Fruit fly (Drosophila melanogaster) whole organism, embryonic: ENCODE results near the gene Rilpl.

Experiments used
- Adf1 ChIP-seq: fragments of 200-800 bp; sonication (Bioruptor generic); IDR thresholded peaks from 2 replicates; pipeline ENCODE4 v1.3.6; 2022; ENCODE audit warnings: missing biosample characterization, missing genetic modification characterization
- Atf3 ChIP-seq: fragments of 200-800 bp; sonication (Bioruptor generic); optimal IDR thresholded peaks from 3 replicates; lab custom pipeline; 2016; ENCODE audit warnings: missing biosample characterization, missing genetic modification characterization
- Bdp1 ChIP-seq: fragments of 200-800 bp; sonication (Bioruptor generic); optimal IDR thresholded peaks from 3 replicates; lab custom pipeline; 2016; ENCODE audit warnings: missing biosample characterization, missing genetic modification characterization
- CG10147 ChIP-seq: fragments of 200-800 bp; sonication (Bioruptor generic); optimal IDR thresholded peaks from 2 replicates; lab custom pipeline; 2019; ENCODE audit warnings: missing biosample characterization, mild to moderate bottlenecking, missing genetic modification characterization, moderate library complexity
- CG10431 ChIP-seq: fragments of 200-800 bp; sonication (Bioruptor generic); optimal IDR thresholded peaks from 3 replicates; lab custom pipeline; 2018; ENCODE audit warnings: missing biosample characterization, mild to moderate bottlenecking, missing genetic modification characterization
- CG10565 ChIP-seq: fragments of 200-800 bp; sonication (Bioruptor generic); optimal IDR thresholded peaks from 3 replicates; lab custom pipeline; 2016; ENCODE audit warnings: missing biosample characterization, mild to moderate bottlenecking, missing genetic modification characterization
- CG11504 ChIP-seq: fragments of 200-800 bp; sonication (Bioruptor generic); optimal IDR thresholded peaks from 3 replicates; lab custom pipeline; 2019; ENCODE audit warnings: missing biosample characterization, mild to moderate bottlenecking, missing genetic modification characterization, moderate library complexity
- CG11560 ChIP-seq: fragments of 200-800 bp; sonication (Bioruptor generic); IDR thresholded peaks from 3 replicates; pipeline ENCODE4 v1.3.6; 2022; ENCODE audit warnings: missing biosample characterization, missing genetic modification characterization
- CG11696 ChIP-seq: fragments of 200-800 bp; sonication (Bioruptor generic); IDR thresholded peaks from 2 replicates; pipeline ENCODE4 v1.3.6; 2022; ENCODE audit warnings: missing biosample characterization, missing genetic modification characterization
- CG12104 ChIP-seq: fragments of 200-800 bp; sonication (Bioruptor generic); optimal IDR thresholded peaks from 3 replicates; lab custom pipeline; 2016; ENCODE audit warnings: missing biosample characterization, missing genetic modification characterization
- CG13287 ChIP-seq: fragments of 200-800 bp; sonication (Bioruptor generic); IDR thresholded peaks from 2 replicates; pipeline ENCODE4 v1.3.6; 2022; ENCODE audit warnings: missing biosample characterization, missing genetic modification characterization; ENCODE audit not compliant: partially characterized antibody
- CG14710 ChIP-seq: fragments of 200-800 bp; sonication (Bioruptor generic); optimal IDR thresholded peaks from 3 replicates; lab custom pipeline; 2019; ENCODE audit warnings: missing biosample characterization, mild to moderate bottlenecking, missing genetic modification characterization, moderate library complexity
- CG1603 ChIP-seq: fragments of 200-800 bp; sonication (Bioruptor generic); optimal IDR thresholded peaks from 2 replicates; lab custom pipeline; 2019; ENCODE audit warnings: missing biosample characterization, mild to moderate bottlenecking, missing genetic modification characterization, moderate library complexity
- CG17802 ChIP-seq: fragments of 200-800 bp; sonication (Bioruptor generic); optimal IDR thresholded peaks from 2 replicates; lab custom pipeline; 2018; ENCODE audit warnings: missing biosample characterization, mild to moderate bottlenecking, missing genetic modification characterization, moderate library complexity
- CG1832 ChIP-seq: fragments of 200-800 bp; sonication (Bioruptor generic); optimal IDR thresholded peaks from 2 replicates; lab custom pipeline; 2017; ENCODE audit warnings: missing biosample characterization, mild to moderate bottlenecking, missing genetic modification characterization, inconsistent platforms
- CG18764 ChIP-seq: fragments of 200-800 bp; sonication (Bioruptor generic); optimal IDR thresholded peaks from 3 replicates; lab custom pipeline; 2016; ENCODE audit warnings: missing biosample characterization, missing genetic modification characterization
- CG3163 ChIP-seq: fragments of 200-800 bp; sonication (Bioruptor generic); optimal IDR thresholded peaks from 3 replicates; lab custom pipeline; 2016; ENCODE audit warnings: missing biosample characterization, missing genetic modification characterization
- CG3281 ChIP-seq: fragments of 200-800 bp; sonication (Bioruptor generic); optimal IDR thresholded peaks from 3 replicates; lab custom pipeline; 2017; ENCODE audit warnings: missing biosample characterization, mild to moderate bottlenecking, missing genetic modification characterization
- CG4328 ChIP-seq: fragments of 200-800 bp; sonication (Bioruptor generic); optimal IDR thresholded peaks from 3 replicates; lab custom pipeline; 2017; ENCODE audit warnings: missing biosample characterization, missing genetic modification reagents, missing genetic modification characterization
- CG6791 ChIP-seq: fragments of 200-800 bp; sonication (Bioruptor generic); IDR thresholded peaks from 3 replicates; pipeline ENCODE4 v1.3.6; 2022; ENCODE audit warnings: missing biosample characterization, missing genetic modification characterization; ENCODE audit not compliant: partially characterized antibody
- CG7357 ChIP-seq: fragments of 200-800 bp; sonication (Bioruptor generic); IDR thresholded peaks from 3 replicates; pipeline ENCODE4 v1.3.6; 2022; ENCODE audit warnings: missing biosample characterization, missing genetic modification characterization
- CG9932 ChIP-seq: fragments of 200-800 bp; sonication (Bioruptor generic); IDR thresholded peaks from 2 replicates; pipeline ENCODE4 v1.3.6; 2022; ENCODE audit warnings: missing biosample characterization, missing genetic modification characterization
- CTCF ChIP-seq: fragments of 200-800 bp; sonication (Bioruptor generic); optimal IDR thresholded peaks from 2 replicates; lab custom pipeline; 2017; ENCODE audit warnings: missing biosample characterization, mild to moderate bottlenecking, missing genetic modification characterization, moderate library complexity
- Camta ChIP-seq: fragments of 200-800 bp; sonication (Bioruptor generic); optimal IDR thresholded peaks from 2 replicates; lab custom pipeline; 2016; ENCODE audit warnings: missing biosample characterization, missing genetic modification characterization
- D19B ChIP-seq: fragments of 200-800 bp; sonication (Bioruptor generic); optimal IDR thresholded peaks from 2 replicates; lab custom pipeline; 2017; ENCODE audit warnings: missing biosample characterization, mild to moderate bottlenecking, missing genetic modification characterization
- Dref ChIP-seq: fragments of 200-800 bp; sonication (Bioruptor generic); IDR thresholded peaks from 2 replicates; pipeline ENCODE4 v1.3.6; 2022; ENCODE audit warnings: missing biosample characterization, missing genetic modification characterization
- Fer3 ChIP-seq: fragments of 200-800 bp; sonication (Bioruptor generic); optimal IDR thresholded peaks from 2 replicates; lab custom pipeline; 2018; ENCODE audit warnings: missing biosample characterization, mild to moderate bottlenecking, missing genetic modification characterization, moderate library complexity
- Hey ChIP-seq: fragments of 200-800 bp; sonication (Bioruptor generic); optimal IDR thresholded peaks from 3 replicates; lab custom pipeline; 2018; ENCODE audit warnings: missing biosample characterization, mild to moderate bottlenecking, missing genetic modification characterization
- Kr ChIP-seq: fragments of 200-800 bp; sonication (Bioruptor generic); optimal IDR thresholded peaks from 2 replicates; lab custom pipeline; 2017; ENCODE audit warnings: missing biosample characterization, mild to moderate bottlenecking, missing genetic modification characterization
- Neu2 ChIP-seq: fragments of 200-800 bp; sonication (Bioruptor generic); optimal IDR thresholded peaks from 3 replicates; lab custom pipeline; 2016; ENCODE audit warnings: missing biosample characterization, missing genetic modification characterization, borderline replicate concordance
- Six4 ChIP-seq: fragments of 200-800 bp; sonication (Bioruptor generic); optimal IDR thresholded peaks from 2 replicates; lab custom pipeline; 2016; ENCODE audit warnings: missing biosample characterization, missing genetic modification characterization
- Ssrp ChIP-seq: fragments of 200-800 bp; sonication (Bioruptor generic); optimal IDR thresholded peaks from 2 replicates; lab custom pipeline; 2018; ENCODE audit warnings: missing biosample characterization, mild to moderate bottlenecking, missing genetic modification characterization, moderate library complexity
- Xbp1 ChIP-seq: fragments of 200-800 bp; sonication (Bioruptor generic); optimal IDR thresholded peaks from 3 replicates; lab custom pipeline; 2016; ENCODE audit warnings: missing biosample characterization, mild to moderate bottlenecking, missing genetic modification characterization
- ash1 ChIP-seq: fragments of 200-800 bp; sonication (Bioruptor generic); optimal IDR thresholded peaks from 2 replicates; lab custom pipeline; 2018; ENCODE audit warnings: missing biosample characterization, mild to moderate bottlenecking, missing genetic modification characterization
- ato ChIP-seq: fragments of 200-800 bp; sonication (Bioruptor generic); IDR thresholded peaks from 2 replicates; pipeline ENCODE4 v1.3.6; 2022; ENCODE audit warnings: missing biosample characterization, missing genetic modification characterization; ENCODE audit not compliant: partially characterized antibody
- croc ChIP-seq: fragments of 200-800 bp; sonication (Bioruptor generic); conservative IDR thresholded peaks from 3 replicates; pipeline ENCODE4 v1.3.6; 2022; ENCODE audit warnings: missing biosample characterization, missing genetic modification characterization
- fd96Cb ChIP-seq: fragments of 200-800 bp; sonication (Bioruptor generic); optimal IDR thresholded peaks from 2 replicates; lab custom pipeline; 2018; ENCODE audit warnings: missing biosample characterization, mild to moderate bottlenecking, missing genetic modification characterization, moderate library complexity
- ftz-f1 ChIP-seq: fragments of 200-800 bp; sonication (Bioruptor generic); optimal IDR thresholded peaks from 2 replicates; lab custom pipeline; 2016; ENCODE audit warnings: missing biosample characterization, missing genetic modification characterization
- gro ChIP-seq: fragments of 200-800 bp; sonication (Bioruptor generic); optimal IDR thresholded peaks from 2 replicates; lab custom pipeline; 2016; ENCODE audit warnings: missing biosample characterization, missing genetic modification characterization
- h ChIP-seq: fragments of >200 bp; optimal IDR thresholded peaks from 2 replicates; lab custom pipeline; 2017
- knrl ChIP-seq: fragments of 200-800 bp; sonication (Bioruptor generic); IDR thresholded peaks from 3 replicates; pipeline ENCODE4 v1.3.6; 2022; ENCODE audit warnings: missing biosample characterization, missing genetic modification characterization; ENCODE audit not compliant: partially characterized antibody
- lbe ChIP-seq: fragments of 200-800 bp; sonication (Bioruptor generic); optimal IDR thresholded peaks from 2 replicates; lab custom pipeline; 2016; ENCODE audit warnings: missing biosample characterization, mild to moderate bottlenecking, missing genetic modification characterization
- mirr ChIP-seq: fragments of 200-800 bp; sonication (Bioruptor generic); optimal IDR thresholded peaks from 3 replicates; lab custom pipeline; 2018; ENCODE audit warnings: missing biosample characterization, mild to moderate bottlenecking, missing genetic modification characterization
- pan ChIP-seq, 4 experiments: fragments of >200 bp in 3 of 4; fragments of 200-800 bp in 1 of 4; sonication (Bioruptor generic) in 1 of 4; optimal IDR thresholded peaks in 3 of 4; IDR thresholded peaks in 1 of 4; 2 replicates each; pipeline versions ENCODE4 v1.3.6 to Lab custom; 2017 to 2022; ENCODE audit warnings: missing biosample characterization in 2 of 4, missing genetic modification characterization in 2 of 4, mixed read lengths in 1 of 4
- repo ChIP-seq: fragments of 200-800 bp; sonication (Bioruptor generic); optimal IDR thresholded peaks from 2 replicates; lab custom pipeline; 2016; ENCODE audit warnings: missing biosample characterization, missing genetic modification characterization
- tll ChIP-seq, 2 experiments: fragments of 200-800 bp in 1 of 2; fragments of >200 bp in 1 of 2; sonication (Bioruptor generic) in 1 of 2; optimal IDR thresholded peaks; 2 replicates each; lab custom pipeline; 2017 to 2019; ENCODE audit warnings: missing biosample characterization in 2 of 2, missing genetic modification characterization in 2 of 2, mild to moderate bottlenecking in 1 of 2, moderate library complexity in 1 of 2
- toy ChIP-seq: fragments of 200-800 bp; sonication (Bioruptor generic); IDR thresholded peaks from 2 replicates; pipeline ENCODE4 v1.3.6; 2022; ENCODE audit warnings: missing biosample characterization, missing genetic modification characterization
- trem ChIP-seq: fragments of 200-800 bp; optimal IDR thresholded peaks from 3 replicates; lab custom pipeline; 2019; ENCODE audit warnings: missing biosample characterization, mild to moderate bottlenecking, missing genetic modification characterization, moderate library complexity
- ttk ChIP-seq: fragments of 200-800 bp; sonication (Bioruptor generic); IDR thresholded peaks from 2 replicates; pipeline ENCODE4 v2.1.2; 2022; ENCODE audit warnings: missing biosample characterization, missing genetic modification characterization
- unpg ChIP-seq: fragments of 200-800 bp; sonication (Bioruptor generic); optimal IDR thresholded peaks from 3 replicates; lab custom pipeline; 2018; ENCODE audit warnings: missing biosample characterization, mild to moderate bottlenecking, missing genetic modification characterization, moderate library complexity
- wek ChIP-seq: fragments of 200-800 bp; sonication (Bioruptor generic); optimal IDR thresholded peaks from 3 replicates; lab custom pipeline; 2018; ENCODE audit warnings: missing biosample characterization, mild to moderate bottlenecking, missing genetic modification characterization, moderate library complexity

Rilpl gene

DNA sequence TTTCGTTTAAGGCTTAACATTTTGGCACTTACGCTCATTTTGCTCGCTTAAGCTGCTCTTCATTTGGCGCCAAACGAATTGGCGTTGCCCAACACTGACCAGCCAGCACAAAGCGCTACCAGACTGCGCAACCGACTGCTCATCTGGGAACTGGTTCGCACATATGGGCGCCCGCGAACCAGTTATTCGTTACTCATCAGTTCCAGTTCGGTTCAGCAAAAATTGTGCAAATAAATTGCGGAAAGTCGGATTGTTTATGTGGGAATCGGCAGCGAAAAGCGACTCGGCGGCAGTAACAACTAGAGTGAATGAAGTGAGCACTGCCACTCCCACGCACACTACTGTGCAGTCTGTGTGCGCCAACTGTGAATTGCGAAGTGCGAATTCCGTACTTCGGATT is at the start of gene Rilpl (continued):
- no peak for TF ChIP-seq Ssrp (tag; lab: Kevin White, UChicago)
- peak; percentile 54; the same call in 1 of the 2 replicates for TF ChIP-seq CG9932 (GFP tag; lab: Robert Waterston, UW)
- peak; percentile 67 for TF ChIP-seq knrl (GFP tag; lab: Robert Waterston, UW)
- TF ChIP-seq Neu2 (GFP tag; lab: Kevin White, UChicago): no peak
- peak; percentile 62 for TF ChIP-seq CG13287 (GFP tag; lab: Robert Waterston, UW)
- TF ChIP-seq Kr (GFP tag; lab: Kevin White, UChicago): no peak
- TF ChIP-seq Fer3 (tag; lab: Kevin White, UChicago): no peak
- TF ChIP-seq ttk (GFP tag; lab: Robert Waterston, UW): no peak
- no peak for TF ChIP-seq toy (GFP tag; lab: Robert Waterston, UW)
- no peak for TF ChIP-seq mirr (GFP tag; lab: Kevin White, UChicago)
- TF ChIP-seq lbe (GFP tag; lab: Kevin White, UChicago): no peak
- no peak for TF ChIP-seq CG18764 (GFP tag; lab: Kevin White, UChicago)
- TF ChIP-seq D19B (GFP tag; lab: Kevin White, UChicago): no peak
- TF ChIP-seq CG7357 (GFP tag; lab: Robert Waterston, UW): no peak
- peak; percentile 39 for TF ChIP-seq gro (GFP tag; lab: Kevin White, UChicago)
- peak; percentile 42; the same call in 1 of the 2 replicates for TF ChIP-seq Dref (GFP tag; lab: Robert Waterston, UW)
- TF ChIP-seq CG1603 (tag; lab: Kevin White, UChicago): peak; percentile 66
- TF ChIP-seq CG11696 (GFP tag; lab: Robert Waterston, UW): no peak
- TF ChIP-seq tll (GFP tag; optimal IDR thresholded peaks at IDR 0.05; lab: Kevin White, UChicago): no peak
- no peak for TF ChIP-seq Bdp1 (GFP tag; lab: Kevin White, UChicago)
- TF ChIP-seq wek: no peak
- no peak for TF ChIP-seq CG10431
- peak; percentile 77 for TF ChIP-seq trem (tag; lab: Kevin White, UChicago)
- TF ChIP-seq Xbp1: peak; percentile 4
- TF ChIP-seq unpg: no peak
- no peak for TF ChIP-seq CG4328
- TF ChIP-seq ash1 (GFP tag; lab: Kevin White, UChicago): no peak
- TF ChIP-seq CG14710: peak; percentile 30
- TF ChIP-seq CG10147 (GFP tag; lab: Kevin White, UChicago): no peak
- no peak for TF ChIP-seq croc (GFP tag; lab: Robert Waterston, UW)
- no peak for TF ChIP-seq CG3163
- TF ChIP-seq CG12104 (GFP tag; lab: Kevin White, UChicago): no peak
- TF ChIP-seq CG6791 (GFP tag; lab: Robert Waterston, UW): 0 out of 3 replicates have a peak, but pooled peaks have one; percentile 28
- no peak for TF ChIP-seq Hey (tag; lab: Kevin White, UChicago)
- no peak for TF ChIP-seq CG11504 (tag; lab: Kevin White, UChicago)
- no peak for TF ChIP-seq ftz-f1 (GFP tag; lab: Kevin White, UChicago)
- no peak for TF ChIP-seq Camta (GFP tag; lab: Kevin White, UChicago)
- TF ChIP-seq CG17802: no peak
- TF ChIP-seq repo (GFP tag; lab: Kevin White, UChicago): peak; percentile 1
- TF ChIP-seq ato (GFP tag; lab: Robert Waterston, UW): no peak
- no peak for TF ChIP-seq pan (optimal IDR thresholded peaks at IDR 0.05; lab: Kevin White, UChicago)
- TF ChIP-seq pan (GFP tag; optimal IDR thresholded peaks at IDR 0.05 in 1 of 2, IDR thresholded peaks at IDR 0.05 in 1 of 2): peak in 1 of 2 experiments; percentile 34
- no peak for TF ChIP-seq Atf3 (GFP tag; lab: Kevin White, UChicago)
- no peak for TF ChIP-seq CG11560
- no peak for TF ChIP-seq CG1832 (GFP tag; lab: Kevin White, UChicago)
- TF ChIP-seq CG3281 (GFP tag; lab: Kevin White, UChicago): no peak
- TF ChIP-seq Adf1 (GFP tag; lab: Robert Waterston, UW): peak; percentile 19; the same call in 1 of the 2 replicates
- TF ChIP-seq CTCF (GFP tag; lab: Kevin White, UChicago): no peak
- TF ChIP-seq CG10565 (GFP tag; lab: Kevin White, UChicago): no peak
- no peak for TF ChIP-seq h
- TF ChIP-seq Six4 (GFP tag; lab: Kevin White, UChicago): no peak
- TF ChIP-seq fd96Cb (tag; lab: Kevin White, UChicago): no peak
